Fruit fly (Drosophila melanogaster) whole organism, embryonic: Measurements from ENCODE around the gene chrb.
A peak's percentile ranks its signal among the peaks of the same experiment; 100 is the strongest.

Experiments used
- B-H1 ChIP-seq: fragments of 200-800 bp; sonication (Bioruptor generic); IDR thresholded peaks from 3 replicates; pipeline ENCODE4 v1.3.6; 2022; ENCODE audit warnings: missing biosample characterization, missing genetic modification characterization
- Blimp-1 ChIP-seq: fragments of 200-800 bp; sonication (Bioruptor generic); optimal IDR thresholded peaks from 3 replicates; lab custom pipeline; 2018; ENCODE audit warnings: missing biosample characterization, missing genetic modification characterization, mild to moderate bottlenecking, moderate library complexity, missing genetic modification reagents
- CG10959 ChIP-seq: fragments of 200-800 bp; sonication (Bioruptor generic); IDR thresholded peaks from 2 replicates; pipeline ENCODE4 v1.3.6; 2022; ENCODE audit warnings: missing biosample characterization, missing genetic modification characterization
- CG11093 ChIP-seq: fragments of 200-800 bp; sonication (Bioruptor generic); IDR thresholded peaks from 3 replicates; pipeline ENCODE4 v1.3.6; 2022; ENCODE audit warnings: missing biosample characterization, missing genetic modification characterization
- CG11456 ChIP-seq: fragments of 200-800 bp; sonication (Bioruptor generic); IDR thresholded peaks from 3 replicates; pipeline ENCODE4 v1.3.6; 2022; ENCODE audit warnings: missing biosample characterization, missing genetic modification characterization
- CG1233 ChIP-seq: fragments of 200-800 bp; sonication (Bioruptor generic); optimal IDR thresholded peaks from 4 replicates; lab custom pipeline; 2018; ENCODE audit warnings: missing biosample characterization, mild to moderate bottlenecking, missing genetic modification characterization
- CG12744 ChIP-seq: fragments of 200-800 bp; sonication (Bioruptor generic); optimal IDR thresholded peaks from 2 replicates; lab custom pipeline; 2016; ENCODE audit warnings: missing biosample characterization, missing genetic modification characterization
- CG1603 ChIP-seq: fragments of 200-800 bp; sonication (Bioruptor generic); optimal IDR thresholded peaks from 2 replicates; lab custom pipeline; 2019; ENCODE audit warnings: missing biosample characterization, mild to moderate bottlenecking, missing genetic modification characterization, moderate library complexity
- CG1832 ChIP-seq: fragments of 200-800 bp; sonication (Bioruptor generic); optimal IDR thresholded peaks from 2 replicates; lab custom pipeline; 2017; ENCODE audit warnings: missing biosample characterization, mild to moderate bottlenecking, missing genetic modification characterization, inconsistent platforms
- CG18764 ChIP-seq: fragments of 200-800 bp; sonication (Bioruptor generic); optimal IDR thresholded peaks from 3 replicates; lab custom pipeline; 2016; ENCODE audit warnings: missing biosample characterization, missing genetic modification characterization
- CG30431 ChIP-seq: fragments of 200-800 bp; sonication (Bioruptor generic); optimal IDR thresholded peaks from 2 replicates; lab custom pipeline; 2017; ENCODE audit warnings: missing biosample characterization, missing genetic modification characterization
- CG34224 ChIP-seq: fragments of 200-800 bp; sonication (Bioruptor generic); IDR thresholded peaks from 3 replicates; pipeline ENCODE4 v1.3.6; 2022; ENCODE audit warnings: missing biosample characterization, missing genetic modification characterization; ENCODE audit not compliant: partially characterized antibody
- CG4328 ChIP-seq: fragments of 200-800 bp; sonication (Bioruptor generic); optimal IDR thresholded peaks from 3 replicates; lab custom pipeline; 2017; ENCODE audit warnings: missing biosample characterization, missing genetic modification reagents, missing genetic modification characterization
- CG4820 ChIP-seq: fragments of 200-800 bp; sonication (Bioruptor generic); optimal IDR thresholded peaks from 3 replicates; lab custom pipeline; 2016; ENCODE audit warnings: missing biosample characterization, missing genetic modification characterization
- CG6791 ChIP-seq: fragments of 200-800 bp; sonication (Bioruptor generic); IDR thresholded peaks from 3 replicates; pipeline ENCODE4 v1.3.6; 2022; ENCODE audit warnings: missing biosample characterization, missing genetic modification characterization; ENCODE audit not compliant: partially characterized antibody
- CG7839 ChIP-seq: fragments of 200-800 bp; sonication (Bioruptor generic); optimal IDR thresholded peaks from 3 replicates; lab custom pipeline; 2018; ENCODE audit warnings: missing biosample characterization, mild to moderate bottlenecking, missing genetic modification characterization, moderate library complexity
- CG9727 ChIP-seq: fragments of 200-800 bp; sonication (Bioruptor generic); optimal IDR thresholded peaks from 3 replicates; lab custom pipeline; 2017; ENCODE audit warnings: missing biosample characterization, mild to moderate bottlenecking, missing genetic modification characterization
- CG9797 ChIP-seq: fragments of 200-800 bp; sonication (Bioruptor generic); optimal IDR thresholded peaks from 3 replicates; lab custom pipeline; 2018; ENCODE audit warnings: missing biosample characterization, mild to moderate bottlenecking, missing genetic modification characterization
- CTCF ChIP-seq: fragments of 200-800 bp; sonication (Bioruptor generic); optimal IDR thresholded peaks from 2 replicates; lab custom pipeline; 2017; ENCODE audit warnings: missing biosample characterization, mild to moderate bottlenecking, missing genetic modification characterization, moderate library complexity
- Dll ChIP-seq: fragments of 200-800 bp; sonication (Bioruptor generic); IDR thresholded peaks from 4 replicates; pipeline ENCODE4 v1.3.6; 2022; ENCODE audit warnings: missing biosample characterization, missing genetic modification characterization; ENCODE audit not compliant: partially characterized antibody
- ERR ChIP-seq: fragments of 200-800 bp; sonication (Bioruptor generic); optimal IDR thresholded peaks from 2 replicates; lab custom pipeline; 2016; ENCODE audit warnings: missing biosample characterization, missing genetic modification characterization
- Ets65A ChIP-seq: fragments of 200-800 bp; sonication (Bioruptor generic); peaks from one replicate; lab custom pipeline; 2016; ENCODE audit warnings: missing biosample characterization, missing genetic modification characterization
- Hr39 ChIP-seq: fragments of >200 bp; optimal IDR thresholded peaks from 2 replicates; lab custom pipeline; 2017
- MESR4 ChIP-seq: fragments of 200-800 bp; sonication (Bioruptor generic); optimal IDR thresholded peaks from 2 replicates; lab custom pipeline; 2018; ENCODE audit warnings: missing biosample characterization, mild to moderate bottlenecking, missing genetic modification characterization, moderate library complexity
- Med ChIP-seq: fragments of 200-800 bp; sonication (Bioruptor generic); peaks from one replicate; lab custom pipeline; 2016; ENCODE audit warnings: missing biosample characterization, missing genetic modification characterization, mild to moderate bottlenecking, inconsistent platforms, moderate library complexity
- NK7.1 ChIP-seq: fragments of 200-800 bp; sonication (Bioruptor generic); optimal IDR thresholded peaks from 3 replicates; lab custom pipeline; 2016; ENCODE audit warnings: missing biosample characterization, missing genetic modification characterization
- Optix ChIP-seq: fragments of 200-800 bp; sonication (Bioruptor generic); IDR thresholded peaks from 3 replicates; pipeline ENCODE4 v1.3.6; 2022; ENCODE audit warnings: missing biosample characterization, missing genetic modification characterization
- Poxn ChIP-seq: fragments of 200-800 bp; sonication (Bioruptor generic); IDR thresholded peaks from 2 replicates; pipeline ENCODE4 v1.3.6; 2022; ENCODE audit warnings: missing biosample characterization, missing genetic modification characterization
- Scr ChIP-seq: fragments of 200-800 bp; sonication (Bioruptor generic); IDR thresholded peaks from 2 replicates; pipeline ENCODE4 v1.3.6; 2022; ENCODE audit warnings: missing biosample characterization, missing genetic modification characterization; ENCODE audit not compliant: partially characterized antibody
- Six4 ChIP-seq: fragments of 200-800 bp; sonication (Bioruptor generic); optimal IDR thresholded peaks from 2 replicates; lab custom pipeline; 2016; ENCODE audit warnings: missing biosample characterization, missing genetic modification characterization
- Xbp1 ChIP-seq: fragments of 200-800 bp; sonication (Bioruptor generic); optimal IDR thresholded peaks from 3 replicates; lab custom pipeline; 2016; ENCODE audit warnings: missing biosample characterization, mild to moderate bottlenecking, missing genetic modification characterization
- aop ChIP-seq: fragments of 200-800 bp; sonication (Bioruptor generic); IDR thresholded peaks from 2 replicates; pipeline ENCODE4 v1.3.6; 2022; ENCODE audit warnings: missing biosample characterization, missing genetic modification characterization
- dysf ChIP-seq: fragments of 200-800 bp; sonication (Bioruptor generic); IDR thresholded peaks from 3 replicates; pipeline ENCODE4 v1.3.6; 2022; ENCODE audit warnings: missing biosample characterization, missing genetic modification characterization
- gfzf ChIP-seq: fragments of 200-800 bp; sonication (Bioruptor generic); optimal IDR thresholded peaks from 2 replicates; lab custom pipeline; 2016; ENCODE audit warnings: missing biosample characterization, mild to moderate bottlenecking, missing genetic modification characterization, moderate library complexity
- grn ChIP-seq: fragments of 200-800 bp; sonication (Bioruptor generic); optimal IDR thresholded peaks from 3 replicates; lab custom pipeline; 2017; ENCODE audit warnings: missing biosample characterization, missing genetic modification characterization
- jigr1 ChIP-seq: fragments of 200-800 bp; sonication (Bioruptor generic); IDR thresholded peaks from 3 replicates; pipeline ENCODE4 v1.3.6; 2022; ENCODE audit warnings: missing biosample characterization, missing genetic modification characterization
- kay ChIP-seq: fragments of 200-800 bp; sonication (Bioruptor generic); optimal IDR thresholded peaks from 2 replicates; lab custom pipeline; 2016; ENCODE audit warnings: missing biosample characterization, missing genetic modification characterization
- lov ChIP-seq, 2 experiments: fragments of 200-800 bp in 1 of 2; fragments of >200 bp in 1 of 2; sonication (Bioruptor generic) in 1 of 2; IDR thresholded peaks in 1 of 2; optimal IDR thresholded peaks in 1 of 2; 2 replicates in 1 of 2; 3 replicates in 1 of 2; pipeline versions ENCODE4 v1.3.6 to Lab custom; 2017 to 2022; ENCODE audit warnings: missing biosample characterization in 1 of 2, missing genetic modification characterization in 1 of 2
- nerfin-1 ChIP-seq: fragments of 200-800 bp; sonication (Bioruptor generic); optimal IDR thresholded peaks from 3 replicates; lab custom pipeline; 2019; ENCODE audit warnings: missing biosample characterization, mild to moderate bottlenecking, missing genetic modification characterization, moderate library complexity
- pzg ChIP-seq: fragments of 200-800 bp; sonication (Bioruptor generic); optimal IDR thresholded peaks from 3 replicates; lab custom pipeline; 2018; ENCODE audit warnings: missing biosample characterization, mild to moderate bottlenecking, missing genetic modification characterization, moderate library complexity
- ro ChIP-seq: fragments of 200-800 bp; sonication (Bioruptor generic); IDR thresholded peaks from 2 replicates; pipeline ENCODE4 v1.3.6; 2022; ENCODE audit warnings: missing biosample characterization, missing genetic modification characterization
- so ChIP-seq: fragments of 200-800 bp; sonication (Bioruptor generic); IDR thresholded peaks from 3 replicates; pipeline ENCODE4 v1.3.6; 2022; ENCODE audit warnings: missing biosample characterization, missing genetic modification characterization
- sr ChIP-seq: fragments of 200-800 bp; sonication (Bioruptor generic); IDR thresholded peaks from 3 replicates; pipeline ENCODE4 v1.3.6; 2022; ENCODE audit warnings: missing biosample characterization, missing genetic modification characterization
- tin ChIP-seq: fragments of 200-800 bp; sonication (Bioruptor generic); optimal IDR thresholded peaks from 3 replicates; lab custom pipeline; 2016; ENCODE audit warnings: missing biosample characterization, missing genetic modification characterization
- tio ChIP-seq: fragments of 200-800 bp; sonication (Bioruptor generic); optimal IDR thresholded peaks from 2 replicates; lab custom pipeline; 2017; ENCODE audit warnings: missing biosample characterization, missing genetic modification characterization, inconsistent platforms
- trh ChIP-seq: fragments of 200-800 bp; sonication (Bioruptor generic); optimal IDR thresholded peaks from 2 replicates; lab custom pipeline; 2016; ENCODE audit warnings: missing biosample characterization, missing genetic modification characterization
- vfl ChIP-seq: fragments of 200-800 bp; sonication (Bioruptor generic); optimal IDR thresholded peaks from 2 replicates; lab custom pipeline; 2016; ENCODE audit warnings: missing biosample characterization, missing genetic modification characterization

chrb gene

dm6 chr3L:11472991-11473390 lies 14.4 kb upstream of the chrb start, which contains the start of gene Vha16-3:
Gene Vha16-3, plus strand, starts transcription at chr3L:11473291.
- TF ChIP-seq CG7839 (tag; lab: Kevin White, UChicago) = no peak
- no peak for TF ChIP-seq CG10959 (GFP tag; lab: Robert Waterston, UW)

dm6 chr3L:11474658-11475057 lies 12.7 kb upstream of the chrb start, which contains the start of gene Vha16-2:
Gene Vha16-2, plus strand, starts transcription at chr3L:11474958.
- TF ChIP-seq vfl (GFP tag; lab: Kevin White, UChicago) = no peak
- TF ChIP-seq CG18764 = no peak
- no peak for TF ChIP-seq ERR (GFP tag; lab: Kevin White, UChicago)
- no peak for TF ChIP-seq aop (GFP tag; lab: Robert Waterston, UW)
- TF ChIP-seq Xbp1 (GFP tag; lab: Kevin White, UChicago) = no peak

dm6 chr3L:11480304-11480703 lies 7.0 kb upstream of the chrb start:
- TF ChIP-seq tin (GFP tag; lab: Kevin White, UChicago) = no peak
- TF ChIP-seq dysf (GFP tag; lab: Robert Waterston, UW) = 0 out of 3 replicates have a peak, but pooled peaks have one; percentile 13
- 0 out of 3 replicates have a peak, but pooled peaks have one; percentile 4 for TF ChIP-seq sr (GFP tag; lab: Robert Waterston, UW)
- TF ChIP-seq Scr (GFP tag; lab: Robert Waterston, UW) = no peak
- peak; percentile 53 for TF ChIP-seq Med
- TF ChIP-seq grn = no peak
- no peak for TF ChIP-seq CG11093 (GFP tag; lab: Robert Waterston, UW)
- no peak for TF ChIP-seq CG1233 (GFP tag; lab: Kevin White, UChicago)
- 0 out of 3 replicates have a peak, but pooled peaks have one; percentile 13 for TF ChIP-seq CG11456
- TF ChIP-seq NK7.1 (GFP tag; lab: Kevin White, UChicago) = no peak
- peak; percentile 80 for TF ChIP-seq Ets65A (GFP tag; lab: Kevin White, UChicago)
- TF ChIP-seq ro = no peak
- no peak for TF ChIP-seq CG4328 (GFP tag; lab: Kevin White, UChicago)

dm6 chr3L:11483135-11483534 lies 4.2 kb upstream of the chrb start:
- TF ChIP-seq Blimp-1 (peak; percentile 52), Hr39 (lab: Kevin White, UChicago) (no peak), Optix (GFP tag; lab: Robert Waterston, UW) (no peak), CG1832 (GFP tag; lab: Kevin White, UChicago) (no peak), CG4820 (peak; percentile 45), trh (GFP tag; lab: Kevin White, UChicago) (no peak), lov (optimal IDR thresholded peaks at IDR 0.05; lab: Kevin White, UChicago) (no peak), lov (GFP tag; IDR thresholded peaks at IDR 0.05; lab: Robert Waterston, UW) (no peak), B-H1 (GFP tag; lab: Robert Waterston, UW) (no peak), jigr1 (GFP tag; lab: Robert Waterston, UW) (0 out of 3 replicates have a peak, but pooled peaks have one; percentile 22), Poxn (GFP tag; lab: Robert Waterston, UW) (no peak), CG9797 (GFP tag; lab: Kevin White, UChicago) (no peak), CG12744 (GFP tag; lab: Kevin White, UChicago) (no peak), CG1603 (tag; lab: Kevin White, UChicago) (peak; percentile 53), nerfin-1 (tag; lab: Kevin White, UChicago) (no peak), so (GFP tag; lab: Robert Waterston, UW) (no peak), gfzf (no peak), MESR4 (GFP tag; lab: Kevin White, UChicago) (no peak), Dll (GFP tag; lab: Robert Waterston, UW) (no peak), CG9727 (GFP tag; lab: Kevin White, UChicago) (peak; percentile 65), CTCF (no peak), CG30431 (peak; percentile 18), kay (GFP tag; lab: Kevin White, UChicago) (no peak), Six4 (GFP tag; lab: Kevin White, UChicago) (peak; percentile 20), tio (peak; percentile 51), Scr (GFP tag; lab: Robert Waterston, UW) (no peak), pzg (GFP tag; lab: Kevin White, UChicago) (no peak), CG34224 (GFP tag; lab: Robert Waterston, UW) (no peak), CG6791 (GFP tag; lab: Robert Waterston, UW) (0 out of 3 replicates have a peak, but pooled peaks have one; percentile 52)
